Fruit fly (Drosophila melanogaster): ENCODE measurements around the gene p38c.

The p38c gene

dm6 chr3R:24148838-24149237, 1.2 kb downstream of the p38c start, which contains the start of gene Slimp (continued):
- TF ChIP-seq chif (GFP tag; optimal IDR thresholded peaks at IDR 0.05) (no peak), crc (GFP tag; optimal IDR thresholded peaks at IDR 0.05) (no peak), gfzf (GFP tag; optimal IDR thresholded peaks at IDR 0.05) (no peak), CG1529 (GFP tag; optimal IDR thresholded peaks at IDR 0.05) (no peak), trem (tag; optimal IDR thresholded peaks at IDR 0.05) (peak; percentile 28), fd96Cb (tag; optimal IDR thresholded peaks at IDR 0.05) (no peak), CG7987 (GFP tag; optimal IDR thresholded peaks at IDR 0.05) (no peak), BEAF-32 (GFP tag; optimal IDR thresholded peaks at IDR 0.05) (peak; percentile 16), HLH4C (GFP tag; IDR thresholded peaks at IDR 0.05; ENCODE audit: partially characterized antibody) (no peak), TFAM (GFP tag; optimal IDR thresholded peaks at IDR 0.05) (no peak), Lim3 (GFP tag; IDR thresholded peaks at IDR 0.05) (no peak), MBD-R2 (GFP tag; IDR thresholded peaks at IDR 0.05) (peak; percentile 95), Ada2b (GFP tag; IDR thresholded peaks at IDR 0.05) (no peak), ab (GFP tag; optimal IDR thresholded peaks at IDR 0.05) (no peak), hkb (optimal IDR thresholded peaks at IDR 0.05) (no peak), hkb (GFP tag; IDR thresholded peaks at IDR 0.05) (0 out of 2 replicates have a peak, but pooled peaks have one; percentile 28), CG12744 (GFP tag; optimal IDR thresholded peaks at IDR 0.05) (no peak), nerfin-2 (GFP tag; IDR thresholded peaks at IDR 0.05; ENCODE audit: partially characterized antibody) (no peak), ranshi (GFP tag; IDR thresholded peaks at IDR 0.05) (no peak), slbo (GFP tag; IDR thresholded peaks at IDR 0.05) (peak; percentile 29; the same call in 1 of the 2 replicates), H2.0 (GFP tag; IDR thresholded peaks at IDR 0.05) (no peak), Myb (GFP tag; optimal IDR thresholded peaks at IDR 0.05) (no peak), Doc2 (GFP tag; IDR thresholded peaks at IDR 0.05) (no peak), ssp (GFP tag; IDR thresholded peaks at IDR 0.05) (0 out of 2 replicates have a peak, but pooled peaks have one; percentile 10), CG7839 (tag; optimal IDR thresholded peaks at IDR 0.05) (peak; percentile 6)

DNA sequence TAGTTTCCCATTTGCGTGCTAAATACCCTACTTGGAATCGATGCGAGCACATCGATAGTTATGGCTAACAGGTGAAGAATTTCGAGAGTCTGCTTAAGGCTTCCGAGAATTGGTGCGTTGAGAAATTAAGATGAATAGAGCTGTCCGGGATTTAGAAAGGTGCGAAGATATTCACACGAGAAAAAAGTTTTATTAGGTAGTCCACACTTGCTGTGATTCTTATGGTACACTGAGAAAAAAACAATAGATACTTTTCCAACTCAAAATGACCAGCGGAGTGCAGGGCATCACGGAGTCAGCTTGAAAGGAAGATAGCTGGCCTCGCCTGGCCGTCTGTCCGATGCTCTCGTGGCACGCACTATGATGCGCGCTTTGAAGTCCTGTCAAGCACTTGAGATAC, 5.5 kb downstream of the p38c start:
- peak in 1 of 2 experiments; percentile 86 for TF ChIP-seq bsh (GFP tag; optimal IDR thresholded peaks at IDR 0.05)
- TF ChIP-seq CG10321 (GFP tag; IDR thresholded peaks at IDR 0.05) = no peak
- no peak for TF ChIP-seq MBD-R2 (GFP tag; IDR thresholded peaks at IDR 0.05)
- peak; percentile 7 for TF ChIP-seq Med (GFP tag)
- TF ChIP-seq CG10274 (GFP tag; optimal IDR thresholded peaks at IDR 0.05) = peak; percentile 58
- no peak for TF ChIP-seq CG2120 (GFP tag; optimal IDR thresholded peaks at IDR 0.05)

dm6 chr3R:24143779-24144178, 6.2 kb downstream of the p38c start:
- TF ChIP-seq Drgx (GFP tag; IDR thresholded peaks at IDR 0.05) (peak; percentile 31; the same call in 1 of the 2 replicates), bsh (GFP tag; optimal IDR thresholded peaks at IDR 0.05) (peak in 1 of 2 experiments; percentile 48), tgo (GFP tag; IDR thresholded peaks at IDR 0.05) (no peak), CG31441 (GFP tag; IDR thresholded peaks at IDR 0.05) (no peak), BEAF-32 (GFP tag; optimal IDR thresholded peaks at IDR 0.05) (no peak)

DNA sequence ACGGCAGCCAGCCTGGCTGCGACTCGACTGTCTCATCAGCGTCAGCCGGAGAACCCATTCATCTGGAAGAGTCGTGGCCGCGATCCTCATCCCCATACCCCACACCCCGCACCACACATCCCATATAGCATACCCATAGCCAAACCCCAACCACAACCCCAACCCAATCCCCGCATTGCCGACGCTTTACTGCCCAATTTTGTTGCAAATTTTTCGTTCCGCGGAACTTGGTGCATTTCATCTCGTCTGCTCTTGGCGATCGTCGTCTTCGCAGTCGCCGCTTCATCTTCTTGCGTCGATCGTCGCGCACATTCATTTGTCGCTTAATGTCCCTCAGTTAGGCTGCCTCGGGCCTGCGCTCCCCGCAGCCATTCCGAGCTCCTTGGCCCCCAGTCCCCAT, 6.6 kb downstream of the p38c start:
- TF ChIP-seq Ets65A (GFP tag) (peak; percentile 57), ase (GFP tag; IDR thresholded peaks at IDR 0.05) (no peak)

DNA sequence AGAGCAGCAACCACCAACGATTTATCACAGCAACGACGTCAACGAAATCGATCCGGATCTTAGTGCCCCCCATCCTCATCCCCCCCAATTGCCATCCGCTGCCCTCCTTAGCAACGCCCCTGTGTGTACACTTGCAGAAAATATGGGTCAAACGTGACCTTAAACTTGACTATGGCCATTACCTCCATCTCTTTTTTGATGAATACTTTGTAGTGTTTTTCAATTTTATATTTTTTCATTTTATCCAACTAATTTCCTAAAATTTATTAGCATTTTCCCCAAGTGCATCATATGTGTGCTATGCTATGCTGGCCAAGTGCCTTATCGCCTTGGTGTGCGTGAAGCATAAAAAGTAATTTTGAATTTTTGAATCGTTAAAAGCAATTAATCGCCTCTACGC, 7.0 kb downstream of the p38c start:
- TF ChIP-seq CG31365 (tag; optimal IDR thresholded peaks at IDR 0.05) (no peak), CG12769 (tag; optimal IDR thresholded peaks at IDR 0.05) (no peak), Ssrp (tag; optimal IDR thresholded peaks at IDR 0.05) (peak; percentile 7), CG10979 (tag; optimal IDR thresholded peaks at IDR 0.05) (peak; percentile 58), CG6654 (GFP tag; optimal IDR thresholded peaks at IDR 0.05) (no peak), ind (GFP tag; optimal IDR thresholded peaks at IDR 0.05) (peak; percentile 23), dysf (GFP tag; IDR thresholded peaks at IDR 0.05) (peak; percentile 40; the same call in 2 of the 3 replicates), CG1647 (GFP tag; optimal IDR thresholded peaks at IDR 0.05) (no peak), toy (GFP tag; IDR thresholded peaks at IDR 0.05) (no peak), Xbp1 (GFP tag; optimal IDR thresholded peaks at IDR 0.05) (peak; percentile 24), CG16779 (GFP tag; IDR thresholded peaks at IDR 0.05) (no peak), Camta (GFP tag; optimal IDR thresholded peaks at IDR 0.05) (no peak), cwo (GFP tag; optimal IDR thresholded peaks at IDR 0.05) (peak; percentile 1)

Data from whole organism, embryonic.